Fruit fly (Drosophila melanogaster) whole organism, embryonic: Measurements from ENCODE around the gene CG34325.

Experiments
- B-H1 ChIP-seq: fragments of 200-800 bp; sonication (Bioruptor generic); IDR thresholded peaks from 3 replicates; pipeline ENCODE4 v1.3.6; 2022; ENCODE audit warnings: missing biosample characterization, missing genetic modification characterization
- B-H2 ChIP-seq: fragments of 200-800 bp; sonication (Bioruptor generic); optimal IDR thresholded peaks from 2 replicates; lab custom pipeline; 2018; ENCODE audit warnings: missing biosample characterization, mild to moderate bottlenecking, missing genetic modification characterization
- CG10321 ChIP-seq: fragments of 200-800 bp; sonication (Bioruptor generic); IDR thresholded peaks from 2 replicates; pipeline ENCODE4 v1.3.6; 2022; ENCODE audit warnings: missing biosample characterization, missing genetic modification characterization
- CG11696 ChIP-seq: fragments of 200-800 bp; sonication (Bioruptor generic); IDR thresholded peaks from 2 replicates; pipeline ENCODE4 v1.3.6; 2022; ENCODE audit warnings: missing biosample characterization, missing genetic modification characterization
- CG12219 ChIP-seq: fragments of 200-800 bp; sonication (Bioruptor generic); optimal IDR thresholded peaks from 3 replicates; lab custom pipeline; 2018; ENCODE audit warnings: missing biosample characterization, mild to moderate bottlenecking, missing genetic modification characterization
- CG12744 ChIP-seq: fragments of 200-800 bp; sonication (Bioruptor generic); optimal IDR thresholded peaks from 2 replicates; lab custom pipeline; 2016; ENCODE audit warnings: missing biosample characterization, missing genetic modification characterization
- CG12942 ChIP-seq: fragments of 200-800 bp; sonication (Bioruptor generic); optimal IDR thresholded peaks from 3 replicates; lab custom pipeline; 2016; ENCODE audit warnings: missing biosample characterization, missing genetic modification characterization
- CG13296 ChIP-seq: fragments of 200-800 bp; sonication (Bioruptor generic); optimal IDR thresholded peaks from 3 replicates; lab custom pipeline; 2018; ENCODE audit warnings: missing biosample characterization, mild to moderate bottlenecking, missing genetic modification characterization
- CG17361 ChIP-seq: fragments of 200-800 bp; sonication (Bioruptor generic); IDR thresholded peaks from 3 replicates; pipeline ENCODE4 v1.3.6; 2022; ENCODE audit warnings: missing biosample characterization, missing genetic modification characterization
- CG18262 ChIP-seq: fragments of 200-800 bp; optimal IDR thresholded peaks from 3 replicates; lab custom pipeline; 2019; ENCODE audit warnings: missing biosample characterization, mild to moderate bottlenecking, missing genetic modification characterization, moderate library complexity
- CG18599 ChIP-seq: fragments of 200-800 bp; sonication (Bioruptor generic); optimal IDR thresholded peaks from 3 replicates; lab custom pipeline; 2017; ENCODE audit warnings: missing biosample characterization, missing genetic modification characterization, mild to moderate bottlenecking, moderate library complexity, missing genetic modification reagents
- CG2678 ChIP-seq: fragments of 200-800 bp; sonication (Bioruptor generic); optimal IDR thresholded peaks from 3 replicates; lab custom pipeline; 2019; ENCODE audit warnings: missing biosample characterization, mild to moderate bottlenecking, missing genetic modification characterization, moderate library complexity
- CG31224 ChIP-seq: fragments of 200-800 bp; sonication (Bioruptor generic); IDR thresholded peaks from 2 replicates; pipeline ENCODE4 v1.3.6; 2022; ENCODE audit warnings: missing biosample characterization, missing genetic modification characterization
- CG4328 ChIP-seq: fragments of 200-800 bp; sonication (Bioruptor generic); optimal IDR thresholded peaks from 3 replicates; lab custom pipeline; 2017; ENCODE audit warnings: missing biosample characterization, missing genetic modification reagents, missing genetic modification characterization
- CG4730 ChIP-seq: fragments of 200-800 bp; sonication (Bioruptor generic); IDR thresholded peaks from 2 replicates; pipeline ENCODE4 v1.3.6; 2022; ENCODE audit warnings: missing biosample characterization, missing genetic modification characterization
- CG8281 ChIP-seq: fragments of 200-800 bp; sonication (Bioruptor generic); optimal IDR thresholded peaks from 2 replicates; lab custom pipeline; 2018; ENCODE audit warnings: missing biosample characterization, mild to moderate bottlenecking, missing genetic modification characterization, moderate library complexity
- CHES-1-like ChIP-seq: fragments of 200-800 bp; sonication (Bioruptor generic); optimal IDR thresholded peaks from 2 replicates; lab custom pipeline; 2016; ENCODE audit warnings: missing biosample characterization, missing genetic modification characterization
- CoRest ChIP-seq: fragments of 200-800 bp; sonication (Bioruptor generic); optimal IDR thresholded peaks from 3 replicates; lab custom pipeline; 2018; ENCODE audit warnings: missing biosample characterization, mild to moderate bottlenecking, missing genetic modification characterization, moderate library complexity
- Dek ChIP-seq: fragments of 200-800 bp; sonication (Bioruptor generic); optimal IDR thresholded peaks from 3 replicates; lab custom pipeline; 2019; ENCODE audit warnings: missing biosample characterization, mild to moderate bottlenecking, missing genetic modification characterization, moderate library complexity
- Ets65A ChIP-seq: fragments of 200-800 bp; sonication (Bioruptor generic); peaks from one replicate; lab custom pipeline; 2016; ENCODE audit warnings: missing biosample characterization, missing genetic modification characterization
- HLH3B ChIP-seq: fragments of 200-800 bp; sonication (Bioruptor generic); IDR thresholded peaks from 2 replicates; pipeline ENCODE4 v1.3.6; 2022; ENCODE audit warnings: missing biosample characterization, missing genetic modification characterization
- Hand ChIP-seq: fragments of 200-800 bp; sonication (Bioruptor generic); optimal IDR thresholded peaks from 2 replicates; lab custom pipeline; 2017; ENCODE audit warnings: mild to moderate bottlenecking, missing biosample characterization, missing genetic modification reagents, missing genetic modification characterization
- Lhr ChIP-seq: fragments of 200-800 bp; sonication (Bioruptor generic); optimal IDR thresholded peaks from 3 replicates; lab custom pipeline; 2017; ENCODE audit warnings: mild to moderate bottlenecking, missing biosample characterization, missing genetic modification reagents, missing genetic modification characterization
- Med ChIP-seq: fragments of 200-800 bp; sonication (Bioruptor generic); peaks from one replicate; lab custom pipeline; 2016; ENCODE audit warnings: missing biosample characterization, missing genetic modification characterization, mild to moderate bottlenecking, inconsistent platforms, moderate library complexity
- NC2β ChIP-seq: fragments of 200-800 bp; sonication (Bioruptor generic); optimal IDR thresholded peaks from 2 replicates; lab custom pipeline; 2016; ENCODE audit warnings: missing biosample characterization, missing genetic modification characterization
- Oli ChIP-seq: fragments of 200-800 bp; sonication (Bioruptor generic); optimal IDR thresholded peaks from 2 replicates; lab custom pipeline; 2018; ENCODE audit warnings: missing biosample characterization, mild to moderate bottlenecking, missing genetic modification characterization, moderate library complexity
- Pdp1 ChIP-seq, 2 experiments: fragments of 200-800 bp; sonication (Bioruptor generic); optimal IDR thresholded peaks; 3 replicates each; lab custom pipeline; 2016; ENCODE audit warnings: missing biosample characterization in 2 of 2, missing genetic modification characterization in 2 of 2, mild to moderate bottlenecking in 1 of 2, moderate library complexity in 1 of 2
- Poxn ChIP-seq: fragments of 200-800 bp; sonication (Bioruptor generic); IDR thresholded peaks from 2 replicates; pipeline ENCODE4 v1.3.6; 2022; ENCODE audit warnings: missing biosample characterization, missing genetic modification characterization
- Scr ChIP-seq: fragments of 200-800 bp; sonication (Bioruptor generic); IDR thresholded peaks from 2 replicates; pipeline ENCODE4 v1.3.6; 2022; ENCODE audit warnings: missing biosample characterization, missing genetic modification characterization; ENCODE audit not compliant: partially characterized antibody
- Trl ChIP-seq, 3 experiments: fragments of >200 bp in 2 of 3; fragments of 200-800 bp in 1 of 3; sonication (Bioruptor generic) in 1 of 3; optimal IDR thresholded peaks; 2 replicates in 1 of 3; 3 replicates in 2 of 3; lab custom pipeline; 2016 to 2017; ENCODE audit warnings: missing biosample characterization in 1 of 3, missing genetic modification characterization in 1 of 3
- btn ChIP-seq: fragments of 200-800 bp; sonication (Bioruptor generic); optimal IDR thresholded peaks from 2 replicates; lab custom pipeline; 2016; ENCODE audit warnings: missing biosample characterization, missing genetic modification characterization
- chinmo ChIP-seq: fragments of 200-800 bp; sonication (Bioruptor generic); IDR thresholded peaks from 4 replicates; pipeline ENCODE4 v1.3.6; 2022; ENCODE audit warnings: missing biosample characterization, missing genetic modification characterization; ENCODE audit not compliant: partially characterized antibody
- dmrt99B ChIP-seq: fragments of 200-800 bp; sonication (Bioruptor generic); optimal IDR thresholded peaks from 2 replicates; lab custom pipeline; 2018; ENCODE audit warnings: missing biosample characterization, mild to moderate bottlenecking, missing genetic modification characterization, moderate library complexity
- fd96Cb ChIP-seq: fragments of 200-800 bp; sonication (Bioruptor generic); optimal IDR thresholded peaks from 2 replicates; lab custom pipeline; 2018; ENCODE audit warnings: missing biosample characterization, mild to moderate bottlenecking, missing genetic modification characterization, moderate library complexity
- ftz-f1 ChIP-seq: fragments of 200-800 bp; sonication (Bioruptor generic); optimal IDR thresholded peaks from 2 replicates; lab custom pipeline; 2016; ENCODE audit warnings: missing biosample characterization, missing genetic modification characterization
- grau ChIP-seq: fragments of 200-800 bp; optimal IDR thresholded peaks from 3 replicates; lab custom pipeline; 2019; ENCODE audit warnings: missing biosample characterization, mild to moderate bottlenecking, missing genetic modification characterization, moderate library complexity
- h ChIP-seq: fragments of >200 bp; optimal IDR thresholded peaks from 2 replicates; lab custom pipeline; 2017
- hb ChIP-seq: fragments of 200-800 bp; sonication (Bioruptor generic); IDR thresholded peaks from 3 replicates; pipeline ENCODE4 v1.3.6; 2022; ENCODE audit warnings: missing biosample characterization, missing genetic modification characterization; ENCODE audit not compliant: partially characterized antibody
- hkb ChIP-seq, 2 experiments: fragments of 200-800 bp in 1 of 2; fragments of >200 bp in 1 of 2; sonication (Bioruptor generic) in 1 of 2; IDR thresholded peaks in 1 of 2; optimal IDR thresholded peaks in 1 of 2; 2 replicates each; pipeline versions ENCODE4 v1.3.6 to Lab custom; 2017 to 2022; ENCODE audit warnings: missing biosample characterization in 1 of 2, missing genetic modification characterization in 1 of 2
- klu ChIP-seq: fragments of 200-800 bp; sonication (Bioruptor generic); IDR thresholded peaks from 2 replicates; pipeline ENCODE4 v1.3.6; 2022; ENCODE audit warnings: missing biosample characterization, missing genetic modification characterization
- knrl ChIP-seq: fragments of 200-800 bp; sonication (Bioruptor generic); IDR thresholded peaks from 3 replicates; pipeline ENCODE4 v1.3.6; 2022; ENCODE audit warnings: missing biosample characterization, missing genetic modification characterization; ENCODE audit not compliant: partially characterized antibody
- lab ChIP-seq: fragments of 200-800 bp; sonication (Bioruptor generic); optimal IDR thresholded peaks from 3 replicates; lab custom pipeline; 2017; ENCODE audit warnings: missing biosample characterization, missing genetic modification characterization, mild to moderate bottlenecking, moderate library complexity, missing genetic modification reagents
- nerfin-2 ChIP-seq: fragments of 200-800 bp; sonication (Bioruptor generic); IDR thresholded peaks from 2 replicates; pipeline ENCODE4 v1.3.6; 2022; ENCODE audit warnings: missing biosample characterization, missing genetic modification characterization; ENCODE audit not compliant: partially characterized antibody
- org-1 ChIP-seq: fragments of 200-800 bp; sonication (Bioruptor generic); optimal IDR thresholded peaks from 2 replicates; lab custom pipeline; 2017; ENCODE audit warnings: missing biosample characterization, missing genetic modification characterization
- otp ChIP-seq: fragments of 200-800 bp; sonication (Bioruptor generic); IDR thresholded peaks from 3 replicates; pipeline ENCODE4, ENCODE4 v1.3.6; 2022; ENCODE audit warnings: missing biosample characterization, missing genetic modification characterization
- peb ChIP-seq: fragments of 200-800 bp; sonication (Bioruptor generic); IDR thresholded peaks from 2 replicates; pipeline ENCODE4 v1.3.6; 2022; ENCODE audit warnings: missing biosample characterization, missing genetic modification characterization
- sens ChIP-seq: fragments of 200-800 bp; sonication (Bioruptor generic); peaks from one replicate; lab custom pipeline; 2016; ENCODE audit warnings: missing biosample characterization, missing genetic modification characterization
- ssp ChIP-seq: fragments of 200-800 bp; sonication (Bioruptor generic); IDR thresholded peaks from 2 replicates; pipeline ENCODE4 v1.3.6; 2022; ENCODE audit warnings: missing biosample characterization, missing genetic modification characterization

Gene CG34325

dm6 chrX:16696614-16697519 is 24.3 kb downstream of the CG34325 start (continued):
- TF ChIP-seq NC2β (GFP tag; lab: Kevin White, UChicago) (no peak), CG10321 (GFP tag; lab: Robert Waterston, UW) (no peak), lab (GFP tag; lab: Kevin White, UChicago) (peak; percentile 17), hkb (optimal IDR thresholded peaks at IDR 0.05; lab: Kevin White, UChicago) (no peak), hkb (GFP tag; IDR thresholded peaks at IDR 0.05; lab: Robert Waterston, UW) (no peak), CG12744 (GFP tag; lab: Kevin White, UChicago) (no peak), B-H2 (GFP tag; lab: Kevin White, UChicago) (no peak), Hand (GFP tag; lab: Kevin White, UChicago) (peak; percentile 4), CG12219 (GFP tag; lab: Kevin White, UChicago) (no peak), Oli (tag; lab: Kevin White, UChicago) (peak; percentile 0), CG18599 (peak; percentile 40), Med (GFP tag; lab: Kevin White, UChicago) (peak; percentile 53), CG4730 (GFP tag; lab: Robert Waterston, UW) (peak; percentile 23; the same call in 1 of the 2 replicates), CHES-1-like (GFP tag; lab: Kevin White, UChicago) (no peak), CG31224 (GFP tag; lab: Robert Waterston, UW) (no peak), CG13296 (GFP tag; lab: Kevin White, UChicago) (no peak), sens (peak; percentile 48), B-H1 (GFP tag; lab: Robert Waterston, UW) (no peak), CG11696 (GFP tag; lab: Robert Waterston, UW) (0 out of 2 replicates have a peak, but pooled peaks have one; percentile 20), Trl (optimal IDR thresholded peaks at IDR 0.05; lab: Kevin White, UChicago) (no peak), Trl (GFP tag; optimal IDR thresholded peaks at IDR 0.05; lab: Kevin White, UChicago) (no peak), ftz-f1 (GFP tag; lab: Kevin White, UChicago) (peak; percentile 52), Pdp1 (GFP tag; optimal IDR thresholded peaks at IDR 0.05; lab: Kevin White, UChicago) (peak in 1 of 2 experiments; percentile 57), CG4328 (no peak), CoRest (peak; percentile 17), fd96Cb (tag; lab: Kevin White, UChicago) (peak; percentile 11), org-1 (GFP tag; lab: Kevin White, UChicago) (peak; percentile 8), h (lab: Kevin White, UChicago) (no peak), hb (no peak), CG8281 (no peak), nerfin-2 (GFP tag; lab: Robert Waterston, UW) (no peak), grau (tag; lab: Kevin White, UChicago) (peak; percentile 13), Lhr (GFP tag; lab: Kevin White, UChicago) (no peak), Scr (GFP tag; lab: Robert Waterston, UW) (no peak), CG17361 (GFP tag; lab: Robert Waterston, UW) (peak; percentile 48), dmrt99B (tag; lab: Kevin White, UChicago) (peak; percentile 30), btn (GFP tag; lab: Kevin White, UChicago) (no peak), CG2678 (peak; percentile 55), CG18262 (tag; lab: Kevin White, UChicago) (peak; percentile 37), peb (GFP tag; lab: Robert Waterston, UW) (no peak), HLH3B (GFP tag; lab: Robert Waterston, UW) (no peak), klu (no peak), knrl (GFP tag; lab: Robert Waterston, UW) (no peak), Dek (tag; lab: Kevin White, UChicago) (no peak), CG12942 (GFP tag; lab: Kevin White, UChicago) (no peak), Poxn (no peak), otp (GFP tag; lab: Robert Waterston, UW) (no peak), chinmo (0 out of 4 replicates have a peak, but pooled peaks have one; percentile 51), ssp (GFP tag; lab: Robert Waterston, UW) (no peak), Ets65A (GFP tag; lab: Kevin White, UChicago) (peak; percentile 62)
